1 fruit fly cellular context compared by ENCODE assay signal in the genomic region with DNA sequence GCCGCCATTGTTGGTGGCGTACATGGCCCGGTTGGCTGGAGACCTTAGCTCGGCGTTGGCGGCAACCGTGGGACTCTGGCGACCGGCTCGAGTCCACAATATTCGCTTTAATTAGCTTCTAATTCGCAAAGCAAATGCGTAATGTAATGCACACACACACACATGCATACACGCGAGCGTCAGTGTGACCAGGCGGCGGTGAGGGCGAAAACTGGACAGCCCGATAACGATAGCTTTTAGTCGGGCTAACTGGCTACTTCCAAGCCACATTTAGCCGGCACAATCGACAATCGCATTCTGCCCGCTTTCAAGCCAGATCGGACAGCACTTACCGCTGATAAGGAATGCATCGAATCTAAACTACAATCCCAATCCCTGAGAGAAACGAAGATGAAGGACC.
TF ChIP-seq lines count a peak whose summit lies in the region.

A gene (minus strand): TSS at position 217 of the 400 bp plus-strand sequence.
A gene (plus strand): TSS at position 314 of the 400 bp plus-strand sequence.

TF ChIP-seq in whole organism, embryonic, 481 proteins besides CTCF, POLR2A, EP300 and RAD21 (continued from another document and continues in another):
- TF ChIP-seq NFAT (GFP tag; IDR thresholded peaks at IDR 0.05; lab: Robert Waterston, UW) (no peak), sr (GFP tag; IDR thresholded peaks at IDR 0.05; lab: Robert Waterston, UW) (no peak), CG15479 (GFP tag; optimal IDR thresholded peaks at IDR 0.05; lab: Kevin White, UChicago) (peak; percentile 27), HmgD (GFP tag; optimal IDR thresholded peaks at IDR 0.05; lab: Kevin White, UChicago) (peak; percentile 36), hbn (GFP tag; IDR thresholded peaks at IDR 0.05; lab: Robert Waterston, UW; ENCODE audit: partially characterized antibody) (peak; percentile 51; the same call in 1 of the 2 replicates), MESR4 (GFP tag; optimal IDR thresholded peaks at IDR 0.05; lab: Kevin White, UChicago) (peak; percentile 89), fd102C (GFP tag; optimal IDR thresholded peaks at IDR 0.05; lab: Kevin White, UChicago) (no peak), pzg (GFP tag; optimal IDR thresholded peaks at IDR 0.05; lab: Kevin White, UChicago) (peak; percentile 95), Pdp1 (GFP tag; optimal IDR thresholded peaks at IDR 0.05; lab: Kevin White, UChicago) (peak in 1 of 2 experiments; percentile 77), CG1602 (GFP tag; optimal IDR thresholded peaks at IDR 0.05; lab: Kevin White, UChicago) (no peak), chm (GFP tag; IDR thresholded peaks at IDR 0.05; lab: Robert Waterston, UW) (no peak), Optix (GFP tag; IDR thresholded peaks at IDR 0.05; lab: Robert Waterston, UW) (no peak), Camta (GFP tag; optimal IDR thresholded peaks at IDR 0.05; lab: Kevin White, UChicago) (no peak), pnt (GFP tag; optimal IDR thresholded peaks at IDR 0.05; lab: Kevin White, UChicago) (no peak), sug (tag; optimal IDR thresholded peaks at IDR 0.05; lab: Kevin White, UChicago) (no peak), CG11696 (GFP tag; IDR thresholded peaks at IDR 0.05; lab: Robert Waterston, UW) (no peak), CG6272 (GFP tag; IDR thresholded peaks at IDR 0.05; lab: Robert Waterston, UW) (no peak), CG13624 (GFP tag; optimal IDR thresholded peaks at IDR 0.05; lab: Kevin White, UChicago) (peak; percentile 39), dysf (GFP tag; IDR thresholded peaks at IDR 0.05; lab: Robert Waterston, UW) (no peak), ato (GFP tag; IDR thresholded peaks at IDR 0.05; lab: Robert Waterston, UW; ENCODE audit: partially characterized antibody) (0 out of 2 replicates have a peak, but pooled peaks have one; percentile 39), HHEX (GFP tag; optimal IDR thresholded peaks at IDR 0.05; lab: Kevin White, UChicago) (no peak), cas (GFP tag; IDR thresholded peaks at IDR 0.05; lab: Robert Waterston, UW) (no peak), ems (GFP tag; optimal IDR thresholded peaks at IDR 0.05; lab: Kevin White, UChicago) (no peak), GATAe (GFP tag; conservative IDR thresholded peaks at IDR 0.05; lab: Robert Waterston, UW) (no peak; the same call in 1 of the 2 replicates), CG3065 (GFP tag; optimal IDR thresholded peaks at IDR 0.05; lab: Kevin White, UChicago) (no peak), CG32532 (GFP tag; IDR thresholded peaks at IDR 0.05; lab: Robert Waterston, UW) (no peak), esg (GFP tag; conservative IDR thresholded peaks at IDR 0.05; lab: Robert Waterston, UW) (no peak), CG6654 (GFP tag; optimal IDR thresholded peaks at IDR 0.05; lab: Kevin White, UChicago) (no peak), H15 (GFP tag; IDR thresholded peaks at IDR 0.05; lab: Robert Waterston, UW) (no peak), btn (GFP tag; optimal IDR thresholded peaks at IDR 0.05; lab: Kevin White, UChicago) (no peak), CG12299 (tag; optimal IDR thresholded peaks at IDR 0.05; lab: Kevin White, UChicago) (no peak), HLH54F (GFP tag; optimal IDR thresholded peaks at IDR 0.05; lab: Kevin White, UChicago) (no peak), CG11695 (GFP tag; IDR thresholded peaks at IDR 0.05; lab: Robert Waterston, UW) (no peak), pho (GFP tag; optimal IDR thresholded peaks at IDR 0.05; lab: Kevin White, UChicago) (no peak), Hr78 (GFP tag; optimal IDR thresholded peaks at IDR 0.05; lab: Kevin White, UChicago) (no peak), BtbVII (GFP tag; optimal IDR thresholded peaks at IDR 0.05; lab: Kevin White, UChicago) (no peak), CG17359 (tag; optimal IDR thresholded peaks at IDR 0.05; lab: Kevin White, UChicago) (no peak), Usf (GFP tag; optimal IDR thresholded peaks at IDR 0.05; lab: Kevin White, UChicago) (no peak), CkIIα-i1 (GFP tag; IDR thresholded peaks at IDR 0.05; lab: Robert Waterston, UW) (no peak), Max (GFP tag; optimal IDR thresholded peaks at IDR 0.05; lab: Kevin White, UChicago) (no peak), H2.0 (GFP tag; IDR thresholded peaks at IDR 0.05; lab: Robert Waterston, UW) (no peak), hkb (optimal IDR thresholded peaks at IDR 0.05; lab: Kevin White, UChicago) (no peak), hkb (GFP tag; IDR thresholded peaks at IDR 0.05; lab: Robert Waterston, UW) (no peak), CG1832 (GFP tag; optimal IDR thresholded peaks at IDR 0.05; lab: Kevin White, UChicago) (no peak), PHDP (tag; optimal IDR thresholded peaks at IDR 0.05; lab: Kevin White, UChicago) (no peak), ac (GFP tag; optimal IDR thresholded peaks at IDR 0.05; lab: Kevin White, UChicago) (no peak), CG7786 (GFP tag; optimal IDR thresholded peaks at IDR 0.05; lab: Kevin White, UChicago) (no peak), CG12155 (GFP tag; optimal IDR thresholded peaks at IDR 0.05; lab: Kevin White, UChicago) (no peak), CG4707 (GFP tag; optimal IDR thresholded peaks at IDR 0.05; lab: Kevin White, UChicago) (no peak), CG12104 (GFP tag; optimal IDR thresholded peaks at IDR 0.05; lab: Kevin White, UChicago) (no peak), ATbp (GFP tag; optimal IDR thresholded peaks at IDR 0.05; lab: Kevin White, UChicago) (no peak), CG33557 (GFP tag; optimal IDR thresholded peaks at IDR 0.05; lab: Kevin White, UChicago) (no peak), ind (GFP tag; optimal IDR thresholded peaks at IDR 0.05; lab: Kevin White, UChicago) (no peak), kah (GFP tag; optimal IDR thresholded peaks at IDR 0.05; lab: Kevin White, UChicago) (no peak), gce (GFP tag; IDR thresholded peaks at IDR 0.05; lab: Robert Waterston, UW) (no peak), pita (GFP tag; optimal IDR thresholded peaks at IDR 0.05; lab: Kevin White, UChicago) (no peak), CG2120 (GFP tag; optimal IDR thresholded peaks at IDR 0.05; lab: Kevin White, UChicago) (peak; percentile 54), dm (GFP tag; optimal IDR thresholded peaks at IDR 0.05; lab: Kevin White, UChicago) (peak; percentile 42), ci (GFP tag; IDR thresholded peaks at IDR 0.05; lab: Robert Waterston, UW) (0 out of 3 replicates have a peak, but pooled peaks have one; percentile 12), CG1529 (GFP tag; optimal IDR thresholded peaks at IDR 0.05; lab: Kevin White, UChicago) (no peak), HLH3B (GFP tag; IDR thresholded peaks at IDR 0.05; lab: Robert Waterston, UW) (no peak), row (GFP tag; IDR thresholded peaks at IDR 0.05; lab: Robert Waterston, UW) (peak; percentile 73), CG7271 (tag; optimal IDR thresholded peaks at IDR 0.05; lab: Kevin White, UChicago) (no peak), CG10543 (GFP tag; optimal IDR thresholded peaks at IDR 0.05; lab: Kevin White, UChicago) (no peak), CG30403 (GFP tag; optimal IDR thresholded peaks at IDR 0.05; lab: Kevin White, UChicago) (peak; percentile 4), CG9609 (GFP tag; optimal IDR thresholded peaks at IDR 0.05; lab: Kevin White, UChicago) (no peak), p53 (GFP tag; optimal IDR thresholded peaks at IDR 0.05; lab: Kevin White, UChicago) (no peak), nmo (GFP tag; optimal IDR thresholded peaks at IDR 0.05; lab: Kevin White, UChicago) (peak; percentile 52), CG10959 (GFP tag; IDR thresholded peaks at IDR 0.05; lab: Robert Waterston, UW) (no peak), E2f2 (GFP tag; IDR thresholded peaks at IDR 0.05; lab: Robert Waterston, UW) (peak; percentile 71), CG17186 (GFP tag; optimal IDR thresholded peaks at IDR 0.05; lab: Kevin White, UChicago) (peak; percentile 76), Sox102F (GFP tag; optimal IDR thresholded peaks at IDR 0.05; lab: Kevin White, UChicago) (no peak), sim (GFP tag; IDR thresholded peaks at IDR 0.05; lab: Robert Waterston, UW) (no peak), CG12071 (GFP tag; optimal IDR thresholded peaks at IDR 0.05; lab: Kevin White, UChicago) (no peak), CoRest (tag; optimal IDR thresholded peaks at IDR 0.05; lab: Kevin White, UChicago) (no peak), CG7556 (GFP tag; optimal IDR thresholded peaks at IDR 0.05; lab: Kevin White, UChicago) (no peak), CG42726 (GFP tag; IDR thresholded peaks at IDR 0.05; lab: Robert Waterston, UW; ENCODE audit: partially characterized antibody) (peak; percentile 54; the same call in 1 of the 2 replicates), CG13424 (tag; optimal IDR thresholded peaks at IDR 0.05; lab: Kevin White, UChicago) (peak; percentile 13), salm (tag; optimal IDR thresholded peaks at IDR 0.05; lab: Kevin White, UChicago) (no peak), CG15011 (GFP tag; optimal IDR thresholded peaks at IDR 0.05; lab: Kevin White, UChicago) (no peak), seq (GFP tag; IDR thresholded peaks at IDR 0.05; lab: Robert Waterston, UW) (no peak), CG32767 (GFP tag; IDR thresholded peaks at IDR 0.05; lab: Robert Waterston, UW) (no peak), Ptx1 (GFP tag; IDR thresholded peaks at IDR 0.05; lab: Robert Waterston, UW) (peak; percentile 32; the same call in 1 of the 2 replicates), CG34376 (GFP tag; optimal IDR thresholded peaks at IDR 0.05; lab: Kevin White, UChicago) (no peak), gcm2 (GFP tag; optimal IDR thresholded peaks at IDR 0.05; lab: Kevin White, UChicago) (no peak), lilli (GFP tag; optimal IDR thresholded peaks at IDR 0.05; lab: Kevin White, UChicago) (no peak), Bteb2 (GFP tag; optimal IDR thresholded peaks at IDR 0.05; lab: Kevin White, UChicago) (no peak), pros (GFP tag; optimal IDR thresholded peaks at IDR 0.05; lab: Kevin White, UChicago) (no peak), CG4282 (GFP tag; optimal IDR thresholded peaks at IDR 0.05; lab: Kevin White, UChicago) (no peak), nerfin-1 (tag; optimal IDR thresholded peaks at IDR 0.05; lab: Kevin White, UChicago) (peak; percentile 30), caup (GFP tag; optimal IDR thresholded peaks at IDR 0.05; lab: Kevin White, UChicago; ENCODE audit: severe bottlenecking) (no peak), CG31388 (GFP tag; optimal IDR thresholded peaks at IDR 0.05; lab: Kevin White, UChicago) (no peak), nau (GFP tag; optimal IDR thresholded peaks at IDR 0.05; lab: Kevin White, UChicago) (no peak), CG9797 (GFP tag; optimal IDR thresholded peaks at IDR 0.05; lab: Kevin White, UChicago) (peak; percentile 81), Bgb (GFP tag; IDR thresholded peaks at IDR 0.05; lab: Robert Waterston, UW; ENCODE audit: partially characterized antibody) (peak; percentile 67), CG31365 (tag; optimal IDR thresholded peaks at IDR 0.05; lab: Kevin White, UChicago) (no peak), CG7839 (tag; optimal IDR thresholded peaks at IDR 0.05; lab: Kevin White, UChicago) (no peak), CG9437 (GFP tag; optimal IDR thresholded peaks at IDR 0.05; lab: Kevin White, UChicago) (no peak), CG4730 (GFP tag; IDR thresholded peaks at IDR 0.05; lab: Robert Waterston, UW) (no peak), org-1 (GFP tag; optimal IDR thresholded peaks at IDR 0.05; lab: Kevin White, UChicago) (no peak), CG30020 (tag; optimal IDR thresholded peaks at IDR 0.05; lab: Kevin White, UChicago) (peak; percentile 64), fru (optimal IDR thresholded peaks at IDR 0.05; lab: Kevin White, UChicago) (no peak), tio (GFP tag; optimal IDR thresholded peaks at IDR 0.05; lab: Kevin White, UChicago) (no peak), pum (GFP tag; optimal IDR thresholded peaks at IDR 0.05; lab: Kevin White, UChicago) (no peak), ham (GFP tag; IDR thresholded peaks at IDR 0.05; lab: Robert Waterston, UW) (no peak), Hmx (GFP tag; optimal IDR thresholded peaks at IDR 0.05; lab: Kevin White, UChicago) (no peak), CG34422 (GFP tag; IDR thresholded peaks at IDR 0.05; lab: Robert Waterston, UW) (peak; percentile 63; the same call in 2 of the 3 replicates), Lpt (GFP tag; optimal IDR thresholded peaks at IDR 0.05; lab: Kevin White, UChicago) (no peak), CG13894 (tag; optimal IDR thresholded peaks at IDR 0.05; lab: Kevin White, UChicago) (no peak), CG10979 (tag; optimal IDR thresholded peaks at IDR 0.05; lab: Kevin White, UChicago) (no peak), bigmax (GFP tag; optimal IDR thresholded peaks at IDR 0.05; lab: Kevin White, UChicago) (no peak), CG31224 (GFP tag; IDR thresholded peaks at IDR 0.05; lab: Robert Waterston, UW) (no peak), CHES-1-like (GFP tag; optimal IDR thresholded peaks at IDR 0.05; lab: Kevin White, UChicago) (peak; percentile 50), Trl (optimal IDR thresholded peaks at IDR 0.05; lab: Kevin White, UChicago) (no peak), Trl (GFP tag; optimal IDR thresholded peaks at IDR 0.05; lab: Kevin White, UChicago) (no peak), twi (tag; optimal IDR thresholded peaks at IDR 0.05; lab: Kevin White, UChicago) (no peak), Vsx1 (GFP tag; optimal IDR thresholded peaks at IDR 0.05; lab: Kevin White, UChicago) (no peak), otp (GFP tag; IDR thresholded peaks at IDR 0.05; lab: Robert Waterston, UW) (0 out of 3 replicates have a peak, but pooled peaks have one; percentile 4), CG2202 (tag; optimal IDR thresholded peaks at IDR 0.05; lab: Kevin White, UChicago) (no peak), CG8478 (optimal IDR thresholded peaks at IDR 0.05; lab: Kevin White, UChicago) (no peak), CG3281 (GFP tag; optimal IDR thresholded peaks at IDR 0.05; lab: Kevin White, UChicago) (no peak), run (tag; optimal IDR thresholded peaks at IDR 0.05; lab: Kevin White, UChicago) (no peak), CG13123 (GFP tag; optimal IDR thresholded peaks at IDR 0.05; lab: Kevin White, UChicago) (no peak), CG7372 (GFP tag; IDR thresholded peaks at IDR 0.05; lab: Robert Waterston, UW) (no peak), pfk (GFP tag; optimal IDR thresholded peaks at IDR 0.05; lab: Kevin White, UChicago) (no peak), Dref (GFP tag; IDR thresholded peaks at IDR 0.05; lab: Robert Waterston, UW) (peak; percentile 91), unc-4 (GFP tag; IDR thresholded peaks at IDR 0.05; lab: Robert Waterston, UW; ENCODE audit: partially characterized antibody) (peak; percentile 63), Hr51 (GFP tag; optimal IDR thresholded peaks at IDR 0.05; lab: Kevin White, UChicago) (no peak), CG17328 (GFP tag; IDR thresholded peaks at IDR 0.05; lab: Robert Waterston, UW) (no peak), Sox100B (GFP tag; optimal IDR thresholded peaks at IDR 0.05; lab: Kevin White, UChicago) (no peak), ttk (GFP tag; IDR thresholded peaks at IDR 0.05; lab: Robert Waterston, UW) (no peak), D19B (GFP tag; optimal IDR thresholded peaks at IDR 0.05; lab: Kevin White, UChicago) (no peak)
